Worm (Caenorhabditis elegans) whole organism, L4 larva: Measurements from ENCODE around the gene C07D8.6.
A peak's percentile ranks its signal among the peaks of the same experiment; 100 is the strongest.

Source experiments
- F26F4.8 ChIP-seq: fragments of 200-800 bp; sonication (Bioruptor generic); conservative IDR thresholded peaks from 2 replicates; pipeline ENCODE4 v1.3.6; 2022; ENCODE audit warnings: missing genetic modification characterization, missing compliant biosample characterization
- F49E8.2 ChIP-seq: sonication (generic microtip); optimal IDR thresholded peaks from 2 replicates; lab custom pipeline; 2016; ENCODE audit warnings: missing compliant biosample characterization, mild to moderate bottlenecking, missing genetic modification characterization, borderline replicate concordance
- R02D3.7 ChIP-seq: fragments of 150-350 bp; sonication (generic microtip); optimal IDR thresholded peaks from 3 replicates; lab custom pipeline; 2014; ENCODE audit warnings: missing biosample characterization, missing genetic modification characterization
- T26A8.4 ChIP-seq: fragments of 200-800 bp; sonication (Bioruptor generic); IDR thresholded peaks from 2 replicates; pipeline ENCODE4 v1.3.6; 2022; ENCODE audit warnings: missing genetic modification characterization, missing compliant biosample characterization
- Y105C5A.15 ChIP-seq: fragments of 200-800 bp; sonication (Bioruptor generic); IDR thresholded peaks from 2 replicates; pipeline ENCODE4 v1.3.6; 2022; ENCODE audit warnings: missing genetic modification characterization, missing compliant biosample characterization
- Y48G9A.11 ChIP-seq: fragments of 200-800 bp; sonication (Bioruptor generic); IDR thresholded peaks from 2 replicates; pipeline ENCODE4 v1.3.6; 2022; ENCODE audit warnings: missing genetic modification reagents, missing genetic modification characterization, missing compliant biosample characterization
- Y5F2A.4 ChIP-seq: fragments of 200-800 bp; sonication (Bioruptor generic); optimal IDR thresholded peaks from 2 replicates; lab custom pipeline; 2018; ENCODE audit warnings: mild to moderate bottlenecking, missing genetic modification characterization, missing compliant biosample characterization
- Y75B8A.6 ChIP-seq: fragments of 200-800 bp; sonication (Bioruptor generic); IDR thresholded peaks from 2 replicates; pipeline ENCODE4 v1.3.6; 2022; ENCODE audit warnings: missing genetic modification reagents, missing genetic modification characterization, missing compliant biosample characterization
- ZK337.2 ChIP-seq: fragments of 200-800 bp; sonication (Bioruptor generic); IDR thresholded peaks from 2 replicates; pipeline ENCODE4 v1.3.6; 2022; ENCODE audit warnings: missing genetic modification reagents, missing genetic modification characterization, missing compliant biosample characterization
- ZK546.5 ChIP-seq, 2 experiments: sonication (generic microtip); optimal IDR thresholded peaks; 2 replicates each; lab custom pipeline; 2017; ENCODE audit warnings: missing biosample characterization in 2 of 2, missing genetic modification characterization in 2 of 2
- ceh-62 ChIP-seq: sonication (generic microtip); optimal IDR thresholded peaks from 2 replicates; lab custom pipeline; 2017; ENCODE audit warnings: missing biosample characterization, missing genetic modification characterization
- ceh-82 ChIP-seq: sonication (generic microtip); optimal IDR thresholded peaks from 2 replicates; lab custom pipeline; 2017; ENCODE audit warnings: missing biosample characterization, missing genetic modification characterization
- ces-1 ChIP-seq: fragments of 150-350 bp; sonication (generic microtip); optimal IDR thresholded peaks from 4 replicates; lab custom pipeline; 2014; ENCODE audit warnings: missing biosample characterization, missing genetic modification reagents, missing genetic modification characterization
- daf-12 ChIP-seq: fragments of 150-350 bp; optimal IDR thresholded peaks from 2 replicates; lab custom pipeline; 2014; ENCODE audit warnings: missing biosample characterization, missing genetic modification reagents, missing genetic modification characterization
- daf-19 ChIP-seq: fragments of 200-800 bp; sonication (Bioruptor generic); conservative IDR thresholded peaks from 2 replicates; pipeline ENCODE4 v1.3.6; 2022; ENCODE audit warnings: missing genetic modification characterization, missing compliant biosample characterization
- daf-8 ChIP-seq: fragments of 200-800 bp; sonication (Bioruptor generic); IDR thresholded peaks from 2 replicates; pipeline ENCODE4 v1.3.6; 2022; ENCODE audit warnings: missing genetic modification characterization, missing compliant biosample characterization
- dmd-9 ChIP-seq: fragments of 200-800 bp; sonication (Bioruptor generic); IDR thresholded peaks from 2 replicates; pipeline ENCODE4 v1.3.6; 2022; ENCODE audit warnings: missing genetic modification reagents, missing genetic modification characterization, missing compliant biosample characterization
- dpl-1 ChIP-seq: fragments of 150-350 bp; optimal IDR thresholded peaks from 2 replicates; lab custom pipeline; 2014; ENCODE audit warnings: missing biosample characterization, missing genetic modification reagents, missing genetic modification characterization
- duxl-1 ChIP-seq: sonication (generic microtip); optimal IDR thresholded peaks from 2 replicates; lab custom pipeline; 2016; ENCODE audit warnings: mild to moderate bottlenecking, missing genetic modification characterization, moderate library complexity, missing compliant biosample characterization; ENCODE audit not compliant: poor library complexity
- egl-27 ChIP-seq: sonication (generic microtip); optimal IDR thresholded peaks from 3 replicates; lab custom pipeline; 2017; ENCODE audit warnings: missing biosample characterization, missing genetic modification reagents, missing genetic modification characterization
- lim-7 ChIP-seq: fragments of 200-800 bp; sonication (Bioruptor generic); IDR thresholded peaks from 2 replicates; pipeline ENCODE4 v1.3.6; 2022; ENCODE audit warnings: missing genetic modification characterization, missing compliant biosample characterization
- lin-1 ChIP-seq: fragments of 200-800 bp; sonication (Bioruptor generic); IDR thresholded peaks from 2 replicates; pipeline ENCODE4 v1.3.6; 2022; ENCODE audit warnings: missing genetic modification reagents, missing genetic modification characterization, missing compliant biosample characterization
- lin-13 ChIP-seq: fragments of 150-350 bp; optimal IDR thresholded peaks from 2 replicates; lab custom pipeline; 2014; ENCODE audit warnings: missing biosample characterization, missing genetic modification reagents, missing genetic modification characterization
- lin-15B ChIP-seq: fragments of 150-350 bp; sonication (generic microtip); optimal IDR thresholded peaks from 3 replicates; lab custom pipeline; 2014; ENCODE audit warnings: missing biosample characterization, missing genetic modification characterization
- lin-38 ChIP-seq: fragments of 200-800 bp; sonication (Bioruptor generic); IDR thresholded peaks from 2 replicates; pipeline ENCODE4 v1.3.6; 2022; ENCODE audit warnings: missing genetic modification reagents, missing genetic modification characterization, missing compliant biosample characterization
- lin-39 ChIP-seq: fragments of 150-350 bp; optimal IDR thresholded peaks from 2 replicates; lab custom pipeline; 2014; ENCODE audit warnings: missing biosample characterization, missing genetic modification reagents, missing genetic modification characterization
- lsy-2 ChIP-seq, 2 experiments: fragments of 150-350 bp in 1 of 2; sonication (generic microtip) in 1 of 2; optimal IDR thresholded peaks; 2 replicates each; lab custom pipeline; 2014 to 2017; ENCODE audit warnings: missing biosample characterization in 2 of 2, missing genetic modification characterization in 2 of 2
- mdl-1 ChIP-seq, 2 experiments: fragments of 150-350 bp in 1 of 2; sonication (generic microtip) in 1 of 2; optimal IDR thresholded peaks; 2 replicates each; lab custom pipeline; 2014 to 2017; ENCODE audit warnings: missing biosample characterization in 2 of 2, missing genetic modification characterization in 2 of 2
- mep-1 ChIP-seq: fragments of 150-350 bp; sonication (generic microtip); optimal IDR thresholded peaks from 3 replicates; lab custom pipeline; 2014; ENCODE audit warnings: missing biosample characterization, missing genetic modification characterization
- nhr-10 ChIP-seq: fragments of 150-350 bp; optimal IDR thresholded peaks from 2 replicates; lab custom pipeline; 2014; ENCODE audit warnings: missing biosample characterization, missing genetic modification characterization
- nhr-111 ChIP-seq: fragments of 200-800 bp; sonication (Bioruptor generic); optimal IDR thresholded peaks from 2 replicates; lab custom pipeline; 2018; ENCODE audit warnings: mild to moderate bottlenecking, missing genetic modification characterization, missing compliant biosample characterization
- nhr-237 ChIP-seq: sonication (generic microtip); optimal IDR thresholded peaks from 2 replicates; lab custom pipeline; 2017; ENCODE audit warnings: missing biosample characterization, missing genetic modification characterization
- nhr-28 ChIP-seq: fragments of 150-350 bp; optimal IDR thresholded peaks from 2 replicates; lab custom pipeline; 2014; ENCODE audit warnings: missing biosample characterization, missing genetic modification characterization
- nhr-41 ChIP-seq: fragments of 200-800 bp; sonication (Bioruptor generic); IDR thresholded peaks from 2 replicates; pipeline ENCODE4 v1.3.6; 2022; ENCODE audit warnings: missing genetic modification reagents, missing genetic modification characterization, missing compliant biosample characterization
- nhr-76 ChIP-seq: fragments of 150-350 bp; optimal IDR thresholded peaks from 2 replicates; lab custom pipeline; 2014; ENCODE audit warnings: missing biosample characterization, missing genetic modification characterization
- nhr-77 ChIP-seq: fragments of 150-350 bp; optimal IDR thresholded peaks from 2 replicates; lab custom pipeline; 2014; ENCODE audit warnings: missing biosample characterization, missing genetic modification characterization
- pha-4 ChIP-seq, 2 experiments: fragments of 150-350 bp in 1 of 2; fragments of 200-800 bp in 1 of 2; sonication (Bioruptor generic) in 1 of 2; IDR thresholded peaks in 1 of 2; optimal IDR thresholded peaks in 1 of 2; 2 replicates each; pipeline versions ENCODE4 v1.3.6 to Lab custom; 2014 to 2022; ENCODE audit warnings: missing genetic modification characterization in 2 of 2, missing genetic modification reagents in 2 of 2, missing biosample characterization in 1 of 2, missing compliant biosample characterization in 1 of 2
- pqm-1 ChIP-seq: sonication (generic microtip); optimal IDR thresholded peaks from 2 replicates; lab custom pipeline; 2017; ENCODE audit warnings: missing biosample characterization, missing genetic modification characterization
- snpc-1.2 ChIP-seq: fragments of 200-800 bp; sonication (Bioruptor generic); IDR thresholded peaks from 2 replicates; pipeline ENCODE4 v1.3.6; 2022; ENCODE audit warnings: missing genetic modification reagents, missing genetic modification characterization, missing compliant biosample characterization
- snpc-4 ChIP-seq: fragments of 150-350 bp; optimal IDR thresholded peaks from 2 replicates; lab custom pipeline; 2014; ENCODE audit warnings: missing biosample characterization, missing genetic modification characterization
- spr-3 ChIP-seq: fragments of 200-800 bp; sonication (Bioruptor generic); optimal IDR thresholded peaks from 2 replicates; lab custom pipeline; 2018; ENCODE audit warnings: mild to moderate bottlenecking, missing genetic modification characterization, missing compliant biosample characterization
- tag-97 ChIP-seq: fragments of 200-800 bp; sonication (Bioruptor generic); IDR thresholded peaks from 2 replicates; pipeline ENCODE4 v1.3.6; 2022; ENCODE audit warnings: missing genetic modification characterization, missing compliant biosample characterization
- unc-39 ChIP-seq: sonication (generic microtip); optimal IDR thresholded peaks from 2 replicates; lab custom pipeline; 2017; ENCODE audit warnings: missing biosample characterization, missing genetic modification characterization
- unc-62 ChIP-seq, 3 experiments: fragments of 150-350 bp in 1 of 3; sonication (generic microtip); optimal IDR thresholded peaks in 2 of 3; peaks in 1 of 3; 1 replicate in 1 of 3; 2 replicates in 2 of 3; lab custom pipeline; 2014 to 2017; ENCODE audit warnings: missing biosample characterization in 3 of 3, missing genetic modification characterization in 3 of 3, missing genetic modification reagents in 3 of 3, missing genotype in 1 of 3
- zfp-3 ChIP-seq: fragments of 200-800 bp; sonication (Bioruptor generic); conservative IDR thresholded peaks from 2 replicates; pipeline ENCODE4 v1.3.6; 2022; ENCODE audit warnings: missing genetic modification reagents, missing genetic modification characterization, missing compliant biosample characterization
- ztf-11 ChIP-seq: fragments of 150-350 bp; optimal IDR thresholded peaks from 2 replicates; lab custom pipeline; 2014; ENCODE audit warnings: missing biosample characterization, missing genetic modification characterization
- ztf-7 ChIP-seq: fragments of 150-350 bp; optimal IDR thresholded peaks from 2 replicates; lab custom pipeline; 2014; ENCODE audit warnings: missing biosample characterization, missing genetic modification characterization

C07D8.6 gene

DNA sequence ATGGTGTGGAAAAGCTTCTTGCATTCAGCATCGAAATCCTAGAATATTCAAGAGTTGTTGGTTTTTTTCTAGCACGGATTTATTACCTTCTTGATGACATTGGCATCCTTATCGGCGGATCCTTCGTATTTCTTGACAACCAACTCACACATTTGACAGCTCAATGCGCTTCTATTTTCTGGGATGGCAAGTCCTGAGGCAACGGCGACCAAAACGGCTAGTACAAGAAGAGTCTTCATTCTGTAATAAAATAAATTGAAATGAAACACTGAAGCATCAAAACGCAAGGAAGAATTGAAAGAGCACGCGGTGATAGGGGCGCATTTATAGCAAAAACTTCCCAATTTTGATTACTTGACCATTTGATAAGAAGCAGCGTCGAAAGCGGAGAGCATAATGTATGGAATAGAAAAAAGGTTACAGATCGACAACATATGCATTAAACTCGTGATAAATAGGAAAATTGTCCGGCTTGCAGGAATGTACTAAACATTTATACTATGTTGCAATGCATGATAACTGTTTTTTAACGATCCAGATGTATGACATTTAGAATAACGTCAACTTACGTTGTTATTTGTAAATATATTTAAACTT lies 21.1 kb upstream of the C07D8.6 start, which contains the start of gene spp-5 (continued):
- no peak for TF ChIP-seq Y75B8A.6 (GFP tag; lab: Robert Waterston, UW)
- no peak for TF ChIP-seq lin-39
- no peak for TF ChIP-seq daf-12
- TF ChIP-seq unc-62 (GFP tag; optimal IDR thresholded peaks at IDR 0.05 in 1 of 2; lab: Kevin White, UChicago), result peak in 1 of 2 experiments; percentile 62
- no peak for TF ChIP-seq unc-62 (tag; optimal IDR thresholded peaks at IDR 0.05; lab: Kevin White, UChicago)
- TF ChIP-seq nhr-76 (tag; lab: Kevin White, UChicago), result no peak
- no peak for TF ChIP-seq duxl-1
- no peak for TF ChIP-seq zfp-3 (GFP tag; lab: Robert Waterston, UW)

DNA sequence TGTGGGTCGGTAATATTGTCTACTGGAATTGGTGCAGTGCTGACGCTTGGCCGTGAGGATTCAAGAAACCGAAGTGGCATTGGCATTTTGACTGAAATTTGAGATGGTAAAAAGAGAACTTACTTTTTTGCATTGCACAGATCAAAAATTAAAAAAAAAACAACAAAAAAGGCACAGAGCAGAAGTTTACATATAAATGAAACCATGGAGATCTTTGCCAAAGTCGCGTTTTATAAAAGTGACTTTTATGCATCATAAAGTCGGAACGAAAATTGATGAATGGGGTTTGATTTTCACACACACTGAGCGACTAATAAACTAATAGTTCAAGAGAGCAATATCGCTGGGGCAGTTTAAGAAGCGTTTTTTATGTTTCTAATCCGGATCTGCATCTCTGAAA lies 19.0 kb upstream of the C07D8.6 start, which contains the start of gene T08A9.13:
Gene T08A9.13 (minus strand): TSS at position 101 of the 400 bp plus-strand sequence.
- TF ChIP-seq nhr-237 (tag; lab: Kevin White, UChicago) (no peak), F49E8.2 (tag; lab: Kevin White, UChicago) (no peak), daf-8 (GFP tag; lab: Robert Waterston, UW) (no peak)

DNA sequence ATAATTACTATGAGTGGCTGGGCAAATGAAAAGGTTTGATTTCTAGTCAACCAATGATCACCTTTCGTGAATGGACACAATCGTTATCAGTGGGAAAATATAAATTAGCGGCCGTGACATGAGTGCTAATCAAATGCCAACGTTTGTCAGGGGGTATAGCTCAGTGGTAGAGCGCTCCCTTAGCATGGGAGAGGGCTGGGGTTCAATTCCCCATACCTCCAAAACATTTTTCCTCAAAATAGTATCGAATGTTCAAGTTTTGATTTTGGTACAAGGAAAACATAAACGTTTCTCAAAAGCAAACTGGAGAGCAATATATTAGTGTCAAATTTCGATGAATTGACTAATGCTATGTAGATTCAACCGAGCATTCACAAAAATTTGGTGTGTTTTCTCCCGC lies 17.7 kb upstream of the C07D8.6 start:
- TF ChIP-seq ceh-62 (tag; lab: Kevin White, UChicago), result no peak
- TF ChIP-seq daf-8 (GFP tag; lab: Robert Waterston, UW), result peak; percentile 81; the same call in 1 of the 2 replicates
- TF ChIP-seq F26F4.8 (GFP tag; lab: Robert Waterston, UW), result peak; percentile 76
- peak; percentile 72 for TF ChIP-seq nhr-111
- TF ChIP-seq lim-7 (GFP tag; lab: Robert Waterston, UW), result peak; percentile 83
- TF ChIP-seq snpc-1.2 (GFP tag; lab: Robert Waterston, UW), result peak; percentile 86
- TF ChIP-seq ZK546.5 (tag; optimal IDR thresholded peaks at IDR 0.05; lab: Kevin White, UChicago), result no peak
- peak; percentile 39; the same call in 1 of the 2 replicates for TF ChIP-seq nhr-41
- TF ChIP-seq daf-19 (GFP tag; lab: Robert Waterston, UW), result peak; percentile 87
- no peak for TF ChIP-seq nhr-76 (tag; lab: Kevin White, UChicago)
- TF ChIP-seq R02D3.7 (tag; lab: Kevin White, UChicago), result no peak
- peak; percentile 22 for TF ChIP-seq lin-13
- TF ChIP-seq egl-27 (tag; lab: Kevin White, UChicago), result no peak
- TF ChIP-seq lsy-2 (tag; optimal IDR thresholded peaks at IDR 0.05; lab: Kevin White, UChicago), result peak in 1 of 2 experiments; percentile 6
- peak; percentile 34 for TF ChIP-seq Y5F2A.4 (GFP tag; lab: Kevin White, UChicago)
- TF ChIP-seq nhr-77 (tag; lab: Kevin White, UChicago), result no peak
- TF ChIP-seq ZK337.2, result no peak; the same call in 1 of the 2 replicates
- TF ChIP-seq spr-3 (GFP tag; lab: Kevin White, UChicago), result no peak
- no peak for TF ChIP-seq ceh-82 (tag; lab: Kevin White, UChicago)
- TF ChIP-seq snpc-4 (tag; lab: Kevin White, UChicago), result no peak
- TF ChIP-seq dpl-1 (GFP tag; lab: Kevin White, UChicago), result no peak
- TF ChIP-seq Y48G9A.11 (GFP tag; lab: Robert Waterston, UW), result no peak
- peak; percentile 82; the same call in 1 of the 2 replicates for TF ChIP-seq Y105C5A.15
- TF ChIP-seq pqm-1 (tag; lab: Kevin White, UChicago), result no peak
- TF ChIP-seq tag-97 (GFP tag; lab: Robert Waterston, UW), result no peak
- no peak for TF ChIP-seq mdl-1 (tag; optimal IDR thresholded peaks at IDR 0.05; lab: Kevin White, UChicago)
- no peak for TF ChIP-seq ces-1
- no peak for TF ChIP-seq dmd-9 (GFP tag; lab: Robert Waterston, UW)
- peak; percentile 87; the same call in 1 of the 2 replicates for TF ChIP-seq pha-4 (GFP tag; IDR thresholded peaks at IDR 0.05; lab: Robert Waterston, UW)
- no peak for TF ChIP-seq pha-4 (tag; optimal IDR thresholded peaks at IDR 0.05; lab: Kevin White, UChicago)
- TF ChIP-seq unc-39 (tag; lab: Kevin White, UChicago), result no peak
- TF ChIP-seq T26A8.4 (GFP tag; lab: Robert Waterston, UW), result peak; percentile 77
- TF ChIP-seq lin-15B (tag; lab: Kevin White, UChicago), result no peak
- no peak for TF ChIP-seq nhr-10 (tag; lab: Kevin White, UChicago)
- peak; percentile 5 for TF ChIP-seq nhr-28 (tag; lab: Kevin White, UChicago)
- peak; percentile 69 for TF ChIP-seq lin-38
- TF ChIP-seq lin-1, result peak; percentile 81
- peak; percentile 75 for TF ChIP-seq ztf-7 (tag; lab: Kevin White, UChicago)
- peak; percentile 54 for TF ChIP-seq mep-1 (tag; lab: Kevin White, UChicago)
- TF ChIP-seq ztf-11 (tag; lab: Kevin White, UChicago), result no peak
